Fruit fly (Drosophila melanogaster): ENCODE measurements around the gene kon.
A peak's percentile ranks its signal among the peaks of the same experiment; 100 is the strongest.

The kon gene

dm6 chr2L:18448639-18449430 lies 54.9 kb downstream of the kon start, which contains the start of gene ncm (continued):
- peak; percentile 91 for TF ChIP-seq unc-4 (GFP tag; IDR thresholded peaks at IDR 0.05; ENCODE audit: partially characterized antibody)
- 0 out of 2 replicates have a peak, but pooled peaks have one; percentile 22 for TF ChIP-seq crol (GFP tag; IDR thresholded peaks at IDR 0.05)
- no peak for TF ChIP-seq CG7987 (GFP tag; optimal IDR thresholded peaks at IDR 0.05)
- TF ChIP-seq Hmr (GFP tag; optimal IDR thresholded peaks at IDR 0.05) = no peak
- TF ChIP-seq CG6654 (GFP tag; optimal IDR thresholded peaks at IDR 0.05) = no peak
- TF ChIP-seq CG13894 (tag; optimal IDR thresholded peaks at IDR 0.05) = no peak
- TF ChIP-seq CG4617 (GFP tag; optimal IDR thresholded peaks at IDR 0.05; ENCODE audit: borderline replicate concordance) = peak; percentile 73
- no peak for TF ChIP-seq CG3838 (GFP tag; optimal IDR thresholded peaks at IDR 0.05)
- TF ChIP-seq CG7745 (tag; optimal IDR thresholded peaks at IDR 0.05) = no peak
- TF ChIP-seq CG9215 (GFP tag; IDR thresholded peaks at IDR 0.05) = no peak
- TF ChIP-seq CG8478 (optimal IDR thresholded peaks at IDR 0.05) = no peak
- no peak for TF ChIP-seq crc (GFP tag; optimal IDR thresholded peaks at IDR 0.05)
- TF ChIP-seq HHEX (GFP tag; optimal IDR thresholded peaks at IDR 0.05) = no peak
- no peak for TF ChIP-seq Ets97D (GFP tag; optimal IDR thresholded peaks at IDR 0.05)
- no peak for TF ChIP-seq ttk (GFP tag; IDR thresholded peaks at IDR 0.05)
- no peak for TF ChIP-seq slp2 (GFP tag; optimal IDR thresholded peaks at IDR 0.05)
- TF ChIP-seq CG2120 (GFP tag; optimal IDR thresholded peaks at IDR 0.05) = peak; percentile 25
- TF ChIP-seq HmgZ (tag; optimal IDR thresholded peaks at IDR 0.05) = peak; percentile 37
- TF ChIP-seq CG18764 (GFP tag; optimal IDR thresholded peaks at IDR 0.05) = peak; percentile 36
- no peak for TF ChIP-seq CG6813 (GFP tag; optimal IDR thresholded peaks at IDR 0.05)
- no peak for TF ChIP-seq Drgx (GFP tag; IDR thresholded peaks at IDR 0.05)
- no peak for TF ChIP-seq hkb (optimal IDR thresholded peaks at IDR 0.05)
- no peak for TF ChIP-seq hkb (GFP tag; IDR thresholded peaks at IDR 0.05)
- TF ChIP-seq Hey (tag; optimal IDR thresholded peaks at IDR 0.05) = no peak
- peak; percentile 73 for TF ChIP-seq MESR4 (GFP tag; optimal IDR thresholded peaks at IDR 0.05)
- TF ChIP-seq CG17361 (GFP tag; IDR thresholded peaks at IDR 0.05) = no peak; the same call in 1 of the 3 replicates
- no peak for TF ChIP-seq Antp (GFP tag; optimal IDR thresholded peaks at IDR 0.05)
- no peak for TF ChIP-seq CG33213 (GFP tag; optimal IDR thresholded peaks at IDR 0.05)
- no peak for TF ChIP-seq z (GFP tag; IDR thresholded peaks at IDR 0.05)
- no peak for TF ChIP-seq Oli (tag; optimal IDR thresholded peaks at IDR 0.05)
- TF ChIP-seq CG12219 (GFP tag; optimal IDR thresholded peaks at IDR 0.05) = no peak
- no peak for TF ChIP-seq peb (GFP tag; IDR thresholded peaks at IDR 0.05)
- no peak for TF ChIP-seq CG1529 (GFP tag; optimal IDR thresholded peaks at IDR 0.05)
- no peak for TF ChIP-seq fu2 (GFP tag; optimal IDR thresholded peaks at IDR 0.05)
- no peak for TF ChIP-seq CG2889 (GFP tag; IDR thresholded peaks at IDR 0.05)
- no peak for TF ChIP-seq Adf1 (GFP tag; IDR thresholded peaks at IDR 0.05)
- no peak for TF ChIP-seq Hand (GFP tag; optimal IDR thresholded peaks at IDR 0.05)
- no peak for TF ChIP-seq Jarid2 (GFP tag; optimal IDR thresholded peaks at IDR 0.05)
- TF ChIP-seq CG3281 (GFP tag; optimal IDR thresholded peaks at IDR 0.05) = no peak
- TF ChIP-seq NC2β (GFP tag; optimal IDR thresholded peaks at IDR 0.05) = no peak
- no peak for TF ChIP-seq maf-S (GFP tag; optimal IDR thresholded peaks at IDR 0.05)
- TF ChIP-seq CG15269 (tag; optimal IDR thresholded peaks at IDR 0.05) = no peak
- TF ChIP-seq stwl (tag; optimal IDR thresholded peaks at IDR 0.05) = peak; percentile 65
- no peak for TF ChIP-seq exex (tag; optimal IDR thresholded peaks at IDR 0.05)
- no peak for TF ChIP-seq CG4707 (GFP tag; optimal IDR thresholded peaks at IDR 0.05)
- no peak for TF ChIP-seq CG6175 (GFP tag; IDR thresholded peaks at IDR 0.05)
- no peak for TF ChIP-seq CG3847 (GFP tag; IDR thresholded peaks at IDR 0.05)
- peak; percentile 84 for TF ChIP-seq hb (GFP tag; IDR thresholded peaks at IDR 0.05; ENCODE audit: partially characterized antibody)
- no peak for TF ChIP-seq dimm (GFP tag; IDR thresholded peaks at IDR 0.05)
- no peak for TF ChIP-seq Spps (tag; optimal IDR thresholded peaks at IDR 0.05)
